1 worm cellular context compared by ENCODE assay signal in genomic region chrII:7413275-7413674, ce11.
A peak's percentile ranks its signal among the peaks of the same experiment; 100 is the strongest.
TF ChIP-seq lines count a peak whose summit lies in the region.

No protein-coding gene starts in this region.

TF ChIP-seq in whole organism, L1 larva, 84 proteins besides CTCF, POLR2A, EP300 and RAD21 (continued from another document):
- TF ChIP-seq unc-130 (tag; optimal IDR thresholded peaks at IDR 0.05; lab: Kevin White, UChicago): no peak
- peak in 5 of 6 experiments; percentile 32 to 73 (median 61) for TF ChIP-seq elt-3 (tag; optimal IDR thresholded peaks at IDR 0.05; lab: Kevin White, UChicago)
- no peak for TF ChIP-seq efl-1 (optimal IDR thresholded peaks at IDR 0.05; lab: Kevin White, UChicago)
- no peak for TF ChIP-seq efl-1 (GFP tag; optimal IDR thresholded peaks at IDR 0.05 in 1 of 2; lab: Kevin White, UChicago)
- TF ChIP-seq pag-3 (tag; optimal IDR thresholded peaks at IDR 0.05; lab: Kevin White, UChicago; ENCODE audit: borderline replicate concordance, insufficient read depth): no peak
- no peak for TF ChIP-seq elt-2 (tag; optimal IDR thresholded peaks at IDR 0.05; lab: Kevin White, UChicago)
- no peak for TF ChIP-seq mep-1 (tag; optimal IDR thresholded peaks at IDR 0.05; lab: Kevin White, UChicago)
- TF ChIP-seq mef-2 (tag; optimal IDR thresholded peaks at IDR 0.05; lab: Kevin White, UChicago): no peak
- no peak for TF ChIP-seq ztf-4 (tag; optimal IDR thresholded peaks at IDR 0.05; lab: Kevin White, UChicago)
- TF ChIP-seq pax-3 (tag; optimal IDR thresholded peaks at IDR 0.05; lab: Kevin White, UChicago): no peak
- no peak for TF ChIP-seq nhr-12 (tag; optimal IDR thresholded peaks at IDR 0.05; lab: Kevin White, UChicago)
- TF ChIP-seq lin-14 (GFP tag; optimal IDR thresholded peaks at IDR 0.05; lab: Kevin White, UChicago): peak; percentile 44
- no peak for TF ChIP-seq C16A3.4 (tag; optimal IDR thresholded peaks at IDR 0.05; lab: Kevin White, UChicago)
- no peak for TF ChIP-seq ceh-8 (GFP tag; optimal IDR thresholded peaks at IDR 0.05; lab: Kevin White, UChicago)
- TF ChIP-seq isw-1 (GFP tag; IDR thresholded peaks at IDR 0.05; lab: Robert Waterston, UW): no peak
- peak; percentile 18 for TF ChIP-seq nhr-19 (GFP tag; conservative IDR thresholded peaks at IDR 0.05; lab: Robert Waterston, UW)
- no peak for TF ChIP-seq skn-1 (tag; optimal IDR thresholded peaks at IDR 0.05; lab: Kevin White, UChicago)
- TF ChIP-seq vab-15 (tag; optimal IDR thresholded peaks at IDR 0.05; lab: Kevin White, UChicago): no peak
- peak; percentile 14 for TF ChIP-seq snu-23 (GFP tag; optimal IDR thresholded peaks at IDR 0.05; lab: Kevin White, UChicago)
- TF ChIP-seq unc-30 (tag; optimal IDR thresholded peaks at IDR 0.05; lab: Kevin White, UChicago): no peak
